Fruit fly (Drosophila melanogaster) whole organism, embryonic: ENCODE data around the gene HDAC1.

Experiments
- ATbp ChIP-seq: fragments of 200-800 bp; sonication (Bioruptor generic); optimal IDR thresholded peaks from 2 replicates; lab custom pipeline; 2017; ENCODE audit warnings: missing biosample characterization, mild to moderate bottlenecking, missing genetic modification characterization, missing genetic modification reagents
- Abd-B ChIP-seq: fragments of 200-800 bp; sonication (Bioruptor generic); optimal IDR thresholded peaks from 2 replicates; lab custom pipeline; 2018; ENCODE audit warnings: missing biosample characterization, mild to moderate bottlenecking, missing genetic modification characterization, moderate library complexity
- CG11560 ChIP-seq: fragments of 200-800 bp; sonication (Bioruptor generic); IDR thresholded peaks from 3 replicates; pipeline ENCODE4 v1.3.6; 2022; ENCODE audit warnings: missing biosample characterization, missing genetic modification characterization
- CG14014 ChIP-seq: fragments of 200-800 bp; sonication (Bioruptor generic); IDR thresholded peaks from 2 replicates; pipeline ENCODE4 v1.3.6; 2022; ENCODE audit warnings: missing biosample characterization, missing genetic modification characterization
- CG14667 ChIP-seq: fragments of 200-800 bp; sonication (Bioruptor generic); IDR thresholded peaks from 2 replicates; pipeline ENCODE4 v1.3.6; 2022; ENCODE audit warnings: missing biosample characterization, missing genetic modification characterization
- CG18764 ChIP-seq: fragments of 200-800 bp; sonication (Bioruptor generic); optimal IDR thresholded peaks from 3 replicates; lab custom pipeline; 2016; ENCODE audit warnings: missing biosample characterization, missing genetic modification characterization
- CG2116 ChIP-seq: fragments of 200-800 bp; sonication (Bioruptor generic); optimal IDR thresholded peaks from 3 replicates; lab custom pipeline; 2018; ENCODE audit warnings: missing biosample characterization, mild to moderate bottlenecking, missing genetic modification characterization
- CG2120 ChIP-seq: fragments of 200-800 bp; sonication (Bioruptor generic); optimal IDR thresholded peaks from 3 replicates; lab custom pipeline; 2016; ENCODE audit warnings: missing biosample characterization, missing genetic modification characterization
- CG2202 ChIP-seq: fragments of 200-800 bp; sonication (Bioruptor generic); optimal IDR thresholded peaks from 2 replicates; lab custom pipeline; 2018; ENCODE audit warnings: missing biosample characterization, mild to moderate bottlenecking, missing genetic modification characterization
- CG31365 ChIP-seq: fragments of 200-800 bp; sonication (Bioruptor generic); optimal IDR thresholded peaks from 2 replicates; lab custom pipeline; 2018; ENCODE audit warnings: missing biosample characterization, mild to moderate bottlenecking, missing genetic modification characterization
- CG4424 ChIP-seq: fragments of 200-800 bp; sonication (Bioruptor generic); optimal IDR thresholded peaks from 3 replicates; lab custom pipeline; 2016; ENCODE audit warnings: missing biosample characterization, missing genetic modification characterization
- CG6654 ChIP-seq: fragments of 200-800 bp; sonication (Bioruptor generic); optimal IDR thresholded peaks from 2 replicates; lab custom pipeline; 2017; ENCODE audit warnings: missing biosample characterization, mild to moderate bottlenecking, missing genetic modification characterization
- CG7271 ChIP-seq: fragments of 200-800 bp; sonication (Bioruptor generic); optimal IDR thresholded peaks from 2 replicates; lab custom pipeline; 2018; ENCODE audit warnings: missing biosample characterization, mild to moderate bottlenecking, missing genetic modification characterization, moderate library complexity
- CG7745 ChIP-seq: fragments of 200-800 bp; sonication (Bioruptor generic); optimal IDR thresholded peaks from 2 replicates; lab custom pipeline; 2018; ENCODE audit warnings: missing biosample characterization, mild to moderate bottlenecking, missing genetic modification characterization, moderate library complexity
- CG8765 ChIP-seq: fragments of 200-800 bp; sonication (Bioruptor generic); IDR thresholded peaks from 2 replicates; pipeline ENCODE4 v1.3.6; 2022; ENCODE audit warnings: missing biosample characterization, missing genetic modification characterization
- CG9797 ChIP-seq: fragments of 200-800 bp; sonication (Bioruptor generic); optimal IDR thresholded peaks from 3 replicates; lab custom pipeline; 2018; ENCODE audit warnings: missing biosample characterization, mild to moderate bottlenecking, missing genetic modification characterization
- CkIIα-i1 ChIP-seq: fragments of 200-800 bp; sonication (Bioruptor generic); IDR thresholded peaks from 2 replicates; pipeline ENCODE4 v1.3.6; 2022; ENCODE audit warnings: missing biosample characterization, missing genetic modification characterization
- D ChIP-seq, 2 experiments: fragments of 200-800 bp in 1 of 2; fragments of >200 bp in 1 of 2; sonication (Bioruptor generic) in 1 of 2; optimal IDR thresholded peaks; 2 replicates in 1 of 2; 3 replicates in 1 of 2; lab custom pipeline; 2017; ENCODE audit warnings: mild to moderate bottlenecking in 1 of 2, missing biosample characterization in 1 of 2, missing genetic modification characterization in 1 of 2, missing genetic modification reagents in 1 of 2
- Dref ChIP-seq: fragments of 200-800 bp; sonication (Bioruptor generic); IDR thresholded peaks from 2 replicates; pipeline ENCODE4 v1.3.6; 2022; ENCODE audit warnings: missing biosample characterization, missing genetic modification characterization
- Ets65A ChIP-seq: fragments of 200-800 bp; sonication (Bioruptor generic); peaks from one replicate; lab custom pipeline; 2016; ENCODE audit warnings: missing biosample characterization, missing genetic modification characterization
- Gug ChIP-seq: fragments of 200-800 bp; sonication (Bioruptor generic); IDR thresholded peaks from 4 replicates; pipeline ENCODE4 v1.3.6; 2022; ENCODE audit warnings: missing biosample characterization, missing genetic modification characterization
- HLH3B ChIP-seq: fragments of 200-800 bp; sonication (Bioruptor generic); IDR thresholded peaks from 2 replicates; pipeline ENCODE4 v1.3.6; 2022; ENCODE audit warnings: missing biosample characterization, missing genetic modification characterization
- HLH4C ChIP-seq: fragments of 200-800 bp; sonication (Bioruptor generic); IDR thresholded peaks from 3 replicates; pipeline ENCODE4 v1.3.6; 2022; ENCODE audit warnings: missing biosample characterization, missing genetic modification characterization; ENCODE audit not compliant: partially characterized antibody
- Myb ChIP-seq: fragments of 200-800 bp; sonication (Bioruptor generic); optimal IDR thresholded peaks from 2 replicates; lab custom pipeline; 2016; ENCODE audit warnings: missing biosample characterization, missing genetic modification characterization
- aop ChIP-seq: fragments of 200-800 bp; sonication (Bioruptor generic); IDR thresholded peaks from 2 replicates; pipeline ENCODE4 v1.3.6; 2022; ENCODE audit warnings: missing biosample characterization, missing genetic modification characterization
- ap ChIP-seq: fragments of 200-800 bp; sonication (Bioruptor generic); IDR thresholded peaks from 2 replicates; pipeline ENCODE4 v1.3.6; 2022; ENCODE audit warnings: missing biosample characterization, missing genetic modification characterization
- cg ChIP-seq: fragments of 200-800 bp; sonication (Bioruptor generic); optimal IDR thresholded peaks from 3 replicates; lab custom pipeline; 2019; ENCODE audit warnings: missing biosample characterization, mild to moderate bottlenecking, missing genetic modification characterization, moderate library complexity
- crol ChIP-seq: fragments of 200-800 bp; sonication (Bioruptor generic); IDR thresholded peaks from 2 replicates; pipeline ENCODE4 v1.3.6; 2022; ENCODE audit warnings: missing biosample characterization, missing genetic modification characterization
- dmrt99B ChIP-seq: fragments of 200-800 bp; sonication (Bioruptor generic); optimal IDR thresholded peaks from 2 replicates; lab custom pipeline; 2018; ENCODE audit warnings: missing biosample characterization, mild to moderate bottlenecking, missing genetic modification characterization, moderate library complexity
- ems ChIP-seq: fragments of 200-800 bp; sonication (Bioruptor generic); optimal IDR thresholded peaks from 3 replicates; lab custom pipeline; 2016; ENCODE audit warnings: missing biosample characterization, missing genetic modification characterization
- fru ChIP-seq: fragments of >200 bp; optimal IDR thresholded peaks from 2 replicates; lab custom pipeline; 2017
- mirr ChIP-seq: fragments of 200-800 bp; sonication (Bioruptor generic); optimal IDR thresholded peaks from 3 replicates; lab custom pipeline; 2018; ENCODE audit warnings: missing biosample characterization, mild to moderate bottlenecking, missing genetic modification characterization
- nau ChIP-seq: fragments of 200-800 bp; sonication (Bioruptor generic); optimal IDR thresholded peaks from 3 replicates; lab custom pipeline; 2017; ENCODE audit warnings: missing biosample characterization, mild to moderate bottlenecking, missing genetic modification characterization, missing genetic modification reagents
- nmo ChIP-seq: fragments of 200-800 bp; sonication (Bioruptor generic); optimal IDR thresholded peaks from 2 replicates; lab custom pipeline; 2018; ENCODE audit warnings: missing biosample characterization, mild to moderate bottlenecking, missing genetic modification characterization, moderate library complexity
- oc ChIP-seq: fragments of 200-800 bp; sonication (Bioruptor generic); optimal IDR thresholded peaks from 2 replicates; lab custom pipeline; 2018; ENCODE audit warnings: missing biosample characterization, mild to moderate bottlenecking, missing genetic modification characterization, moderate library complexity
- peb ChIP-seq: fragments of 200-800 bp; sonication (Bioruptor generic); IDR thresholded peaks from 2 replicates; pipeline ENCODE4 v1.3.6; 2022; ENCODE audit warnings: missing biosample characterization, missing genetic modification characterization
- psq ChIP-seq: fragments of 200-800 bp; sonication (Bioruptor generic); optimal IDR thresholded peaks from 2 replicates; lab custom pipeline; 2017; ENCODE audit warnings: missing biosample characterization, missing genetic modification characterization
- sens ChIP-seq: fragments of 200-800 bp; sonication (Bioruptor generic); peaks from one replicate; lab custom pipeline; 2016; ENCODE audit warnings: missing biosample characterization, missing genetic modification characterization
- sima ChIP-seq: fragments of 200-800 bp; sonication (Bioruptor generic); optimal IDR thresholded peaks from 2 replicates; lab custom pipeline; 2016; ENCODE audit warnings: missing biosample characterization, missing genetic modification characterization
- sna ChIP-seq: fragments of 200-800 bp; sonication (Bioruptor generic); IDR thresholded peaks from 2 replicates; pipeline ENCODE4 v1.3.6; 2022; ENCODE audit warnings: missing biosample characterization, missing genetic modification characterization; ENCODE audit not compliant: partially characterized antibody
- toy ChIP-seq: fragments of 200-800 bp; sonication (Bioruptor generic); IDR thresholded peaks from 2 replicates; pipeline ENCODE4 v1.3.6; 2022; ENCODE audit warnings: missing biosample characterization, missing genetic modification characterization

Gene HDAC1

dm6 chr3L:4619497-4620211 lies 6.9 kb upstream of the HDAC1 start (continued):
- TF ChIP-seq CG6654 (no peak), CG2202 (tag; lab: Kevin White, UChicago) (no peak), crol (peak; percentile 90), ap (GFP tag; lab: Robert Waterston, UW) (0 out of 2 replicates have a peak, but pooled peaks have one; percentile 6), CG4424 (GFP tag; lab: Kevin White, UChicago) (no peak), HLH3B (GFP tag; lab: Robert Waterston, UW) (0 out of 2 replicates have a peak, but pooled peaks have one; percentile 14), aop (GFP tag; lab: Robert Waterston, UW) (no peak)

- TF ChIP-seq sima (no peak), CkIIα-i1 (GFP tag; lab: Robert Waterston, UW) (no peak), nau (GFP tag; lab: Kevin White, UChicago) (no peak), ATbp (GFP tag; lab: Kevin White, UChicago) (no peak), peb (GFP tag; lab: Robert Waterston, UW) (no peak)
- TF ChIP-seq, all 482 proteins: peak for 0
Measured at dm6 chr3L:4620919-4621318, 5.6 kb upstream of the HDAC1 start, which contains the start of gene CG32246. Gene CG32246, plus strand, starts transcription at chr3L:4621219.

- TF ChIP-seq ems (GFP tag; lab: Kevin White, UChicago): no peak
- no peak for TF ChIP-seq fru
- TF ChIP-seq sens (GFP tag; lab: Kevin White, UChicago): peak; percentile 57
- no peak for TF ChIP-seq nau (GFP tag; lab: Kevin White, UChicago)
- no peak for TF ChIP-seq Gug (GFP tag; lab: Robert Waterston, UW)
- no peak for TF ChIP-seq Myb (GFP tag; lab: Kevin White, UChicago)
- TF ChIP-seq Abd-B (GFP tag; lab: Kevin White, UChicago): no peak
- TF ChIP-seq sna: no peak
- no peak for TF ChIP-seq CG8765 (GFP tag; lab: Robert Waterston, UW)
- TF ChIP-seq CG14014 (GFP tag; lab: Robert Waterston, UW): no peak
- TF ChIP-seq psq: peak; percentile 41
- peak; percentile 55 for TF ChIP-seq cg (GFP tag; lab: Kevin White, UChicago)
- TF ChIP-seq HLH4C: 0 out of 3 replicates have a peak, but pooled peaks have one; percentile 17
- no peak for TF ChIP-seq CG18764
- no peak for TF ChIP-seq CG9797 (GFP tag; lab: Kevin White, UChicago)
- peak; percentile 65 for TF ChIP-seq crol
- TF ChIP-seq CG2120 (GFP tag; lab: Kevin White, UChicago): no peak
- no peak for TF ChIP-seq CG14667 (GFP tag; lab: Robert Waterston, UW)
- TF ChIP-seq CG2116: no peak
- TF ChIP-seq toy (GFP tag; lab: Robert Waterston, UW): no peak
- peak; percentile 44 for TF ChIP-seq D (optimal IDR thresholded peaks at IDR 0.05; lab: Kevin White, UChicago)
- TF ChIP-seq D (GFP tag; optimal IDR thresholded peaks at IDR 0.05; lab: Kevin White, UChicago): peak; percentile 6
- TF ChIP-seq CG7745 (tag; lab: Kevin White, UChicago): no peak
- no peak for TF ChIP-seq nmo (GFP tag; lab: Kevin White, UChicago)
- TF ChIP-seq dmrt99B (tag; lab: Kevin White, UChicago): no peak
- 0 out of 2 replicates have a peak, but pooled peaks have one; percentile 19 for TF ChIP-seq Dref
- TF ChIP-seq Ets65A (GFP tag; lab: Kevin White, UChicago): no peak
- no peak for TF ChIP-seq oc (tag; lab: Kevin White, UChicago)
- no peak for TF ChIP-seq CG31365
- no peak for TF ChIP-seq CG11560 (tag; lab: Robert Waterston, UW)
- TF ChIP-seq mirr (GFP tag; lab: Kevin White, UChicago): no peak
- no peak for TF ChIP-seq CG7271 (tag; lab: Kevin White, UChicago)
Measured at dm6 chr3L:4623035-4623580, 3.4 kb upstream of the HDAC1 start.
